Fruit fly (Drosophila melanogaster) whole organism, embryonic: ENCODE results near the gene CG7029.
A peak's percentile ranks its signal among the peaks of the same experiment; 100 is the strongest.

ENCODE experiments used
- ATbp ChIP-seq: fragments of 200-800 bp; sonication (Bioruptor generic); optimal IDR thresholded peaks from 2 replicates; lab custom pipeline; 2017; ENCODE audit warnings: missing biosample characterization, mild to moderate bottlenecking, missing genetic modification characterization, missing genetic modification reagents
- Abd-B ChIP-seq: fragments of 200-800 bp; sonication (Bioruptor generic); optimal IDR thresholded peaks from 2 replicates; lab custom pipeline; 2018; ENCODE audit warnings: missing biosample characterization, mild to moderate bottlenecking, missing genetic modification characterization, moderate library complexity
- Awh ChIP-seq: fragments of 200-800 bp; sonication (Bioruptor generic); IDR thresholded peaks from 2 replicates; pipeline ENCODE4, ENCODE4 v1.3.6; 2022; ENCODE audit warnings: missing biosample characterization, missing genetic modification characterization
- C15 ChIP-seq: fragments of 200-800 bp; sonication (Bioruptor generic); IDR thresholded peaks from 3 replicates; pipeline ENCODE4 v1.3.6; 2022; ENCODE audit warnings: missing biosample characterization, missing genetic modification characterization
- CG10267 ChIP-seq: fragments of 200-800 bp; sonication (Bioruptor generic); optimal IDR thresholded peaks from 2 replicates; lab custom pipeline; 2018; ENCODE audit warnings: missing biosample characterization, mild to moderate bottlenecking, missing genetic modification characterization, moderate library complexity
- CG11398 ChIP-seq: fragments of 200-800 bp; sonication (Bioruptor generic); optimal IDR thresholded peaks from 2 replicates; lab custom pipeline; 2016; ENCODE audit warnings: missing biosample characterization, missing genetic modification characterization
- CG17186 ChIP-seq: fragments of 200-800 bp; sonication (Bioruptor generic); optimal IDR thresholded peaks from 3 replicates; lab custom pipeline; 2017; ENCODE audit warnings: missing biosample characterization, missing genetic modification reagents, missing genetic modification characterization
- CG17385 ChIP-seq: fragments of 200-800 bp; sonication (Bioruptor generic); optimal IDR thresholded peaks from 3 replicates; lab custom pipeline; 2018; ENCODE audit warnings: missing biosample characterization, mild to moderate bottlenecking, missing genetic modification characterization
- CG1792 ChIP-seq: fragments of 200-800 bp; sonication (Bioruptor generic); optimal IDR thresholded peaks from 2 replicates; lab custom pipeline; 2016; ENCODE audit warnings: missing biosample characterization, missing genetic modification characterization
- CG18262 ChIP-seq: fragments of 200-800 bp; optimal IDR thresholded peaks from 3 replicates; lab custom pipeline; 2019; ENCODE audit warnings: missing biosample characterization, mild to moderate bottlenecking, missing genetic modification characterization, moderate library complexity
- CG2120 ChIP-seq: fragments of 200-800 bp; sonication (Bioruptor generic); optimal IDR thresholded peaks from 3 replicates; lab custom pipeline; 2016; ENCODE audit warnings: missing biosample characterization, missing genetic modification characterization
- CG3281 ChIP-seq: fragments of 200-800 bp; sonication (Bioruptor generic); optimal IDR thresholded peaks from 3 replicates; lab custom pipeline; 2017; ENCODE audit warnings: missing biosample characterization, mild to moderate bottlenecking, missing genetic modification characterization
- CG4854 ChIP-seq: fragments of 200-800 bp; sonication (Bioruptor generic); optimal IDR thresholded peaks from 2 replicates; lab custom pipeline; 2016; ENCODE audit warnings: missing biosample characterization, missing genetic modification characterization, inconsistent platforms
- CG6272 ChIP-seq: fragments of 200-800 bp; sonication (Bioruptor generic); IDR thresholded peaks from 2 replicates; pipeline ENCODE4 v1.3.6; 2022; ENCODE audit warnings: missing biosample characterization, missing genetic modification characterization
- CG6765 ChIP-seq: fragments of 200-800 bp; sonication (Bioruptor generic); optimal IDR thresholded peaks from 3 replicates; lab custom pipeline; 2017; ENCODE audit warnings: missing biosample characterization, mild to moderate bottlenecking, missing genetic modification characterization
- CG7357 ChIP-seq: fragments of 200-800 bp; sonication (Bioruptor generic); IDR thresholded peaks from 3 replicates; pipeline ENCODE4 v1.3.6; 2022; ENCODE audit warnings: missing biosample characterization, missing genetic modification characterization
- CG8388 ChIP-seq: fragments of 200-800 bp; sonication (Bioruptor generic); optimal IDR thresholded peaks from 2 replicates; lab custom pipeline; 2019; ENCODE audit warnings: missing biosample characterization, mild to moderate bottlenecking, missing genetic modification characterization, moderate library complexity
- CkIIα-i1 ChIP-seq: fragments of 200-800 bp; sonication (Bioruptor generic); IDR thresholded peaks from 2 replicates; pipeline ENCODE4 v1.3.6; 2022; ENCODE audit warnings: missing biosample characterization, missing genetic modification characterization
- Doc2 ChIP-seq: fragments of 200-800 bp; sonication (Bioruptor generic); IDR thresholded peaks from 2 replicates; pipeline ENCODE4 v1.3.6; 2022; ENCODE audit warnings: missing biosample characterization, missing genetic modification characterization
- Hmr ChIP-seq: fragments of 200-800 bp; sonication (Bioruptor generic); optimal IDR thresholded peaks from 3 replicates; lab custom pipeline; 2017; ENCODE audit warnings: mild to moderate bottlenecking, missing biosample characterization, missing genetic modification reagents, missing genetic modification characterization
- Jarid2 ChIP-seq: fragments of 200-800 bp; sonication (Bioruptor generic); optimal IDR thresholded peaks from 3 replicates; lab custom pipeline; 2017; ENCODE audit warnings: mild to moderate bottlenecking, missing biosample characterization, missing genetic modification reagents, missing genetic modification characterization
- Lim3 ChIP-seq: fragments of 200-800 bp; sonication (Bioruptor generic); IDR thresholded peaks from 2 replicates; pipeline ENCODE4 v1.3.6; 2022; ENCODE audit warnings: missing biosample characterization, missing genetic modification characterization
- Nf-YC ChIP-seq: fragments of 200-800 bp; optimal IDR thresholded peaks from 3 replicates; lab custom pipeline; 2019; ENCODE audit warnings: missing biosample characterization, mild to moderate bottlenecking, missing genetic modification characterization, moderate library complexity
- Pdp1 ChIP-seq, 2 experiments: fragments of 200-800 bp; sonication (Bioruptor generic); optimal IDR thresholded peaks; 3 replicates each; lab custom pipeline; 2016; ENCODE audit warnings: missing biosample characterization in 2 of 2, missing genetic modification characterization in 2 of 2, mild to moderate bottlenecking in 1 of 2, moderate library complexity in 1 of 2
- Ptx1 ChIP-seq: fragments of 200-800 bp; sonication (Bioruptor generic); IDR thresholded peaks from 2 replicates; pipeline ENCODE4 v1.3.6; 2022; ENCODE audit warnings: missing biosample characterization, missing genetic modification characterization
- Rfx ChIP-seq: fragments of 200-800 bp; sonication (Bioruptor generic); IDR thresholded peaks from 2 replicates; pipeline ENCODE4 v1.3.6; 2022; ENCODE audit warnings: missing biosample characterization, missing genetic modification characterization
- Sry-β ChIP-seq: fragments of 200-800 bp; sonication (Bioruptor generic); optimal IDR thresholded peaks from 2 replicates; lab custom pipeline; 2018; ENCODE audit warnings: missing biosample characterization, mild to moderate bottlenecking, missing genetic modification characterization, moderate library complexity
- al ChIP-seq: fragments of 200-800 bp; sonication (Bioruptor generic); IDR thresholded peaks from 2 replicates; pipeline ENCODE4 v1.3.6; 2022; ENCODE audit warnings: missing biosample characterization, missing genetic modification characterization
- chm ChIP-seq: fragments of 200-800 bp; sonication (Bioruptor generic); IDR thresholded peaks from 2 replicates; pipeline ENCODE4 v1.3.6; 2022; ENCODE audit warnings: missing biosample characterization, missing genetic modification characterization
- corto ChIP-seq: fragments of 200-800 bp; sonication (Bioruptor generic); optimal IDR thresholded peaks from 2 replicates; lab custom pipeline; 2016; ENCODE audit warnings: missing biosample characterization, mild to moderate bottlenecking, missing genetic modification characterization, moderate library complexity
- croc ChIP-seq: fragments of 200-800 bp; sonication (Bioruptor generic); conservative IDR thresholded peaks from 3 replicates; pipeline ENCODE4 v1.3.6; 2022; ENCODE audit warnings: missing biosample characterization, missing genetic modification characterization
- crol ChIP-seq: fragments of 200-800 bp; sonication (Bioruptor generic); IDR thresholded peaks from 2 replicates; pipeline ENCODE4 v1.3.6; 2022; ENCODE audit warnings: missing biosample characterization, missing genetic modification characterization
- danr ChIP-seq: fragments of 200-800 bp; sonication (Bioruptor generic); IDR thresholded peaks from 2 replicates; pipeline ENCODE4 v1.3.6; 2022; ENCODE audit warnings: missing biosample characterization, missing genetic modification characterization
- emc ChIP-seq: fragments of 200-800 bp; sonication (Bioruptor generic); optimal IDR thresholded peaks from 2 replicates; lab custom pipeline; 2016; ENCODE audit warnings: missing biosample characterization, missing genetic modification characterization
- exex ChIP-seq: fragments of 200-800 bp; sonication (Bioruptor generic); optimal IDR thresholded peaks from 4 replicates; lab custom pipeline; 2018; ENCODE audit warnings: missing biosample characterization, mild to moderate bottlenecking, missing genetic modification characterization, moderate library complexity
- fru ChIP-seq: fragments of >200 bp; optimal IDR thresholded peaks from 2 replicates; lab custom pipeline; 2017
- h ChIP-seq: fragments of >200 bp; optimal IDR thresholded peaks from 2 replicates; lab custom pipeline; 2017
- hbn ChIP-seq: fragments of 200-800 bp; sonication (Bioruptor generic); IDR thresholded peaks from 2 replicates; pipeline ENCODE4 v1.3.6; 2022; ENCODE audit warnings: missing biosample characterization, missing genetic modification characterization; ENCODE audit not compliant: partially characterized antibody
- hkb ChIP-seq, 2 experiments: fragments of 200-800 bp in 1 of 2; fragments of >200 bp in 1 of 2; sonication (Bioruptor generic) in 1 of 2; IDR thresholded peaks in 1 of 2; optimal IDR thresholded peaks in 1 of 2; 2 replicates each; pipeline versions ENCODE4 v1.3.6 to Lab custom; 2017 to 2022; ENCODE audit warnings: missing biosample characterization in 1 of 2, missing genetic modification characterization in 1 of 2
- hth ChIP-seq: fragments of >200 bp; optimal IDR thresholded peaks from 2 replicates; lab custom pipeline; 2017; ENCODE audit warnings: inconsistent platforms
- oc ChIP-seq: fragments of 200-800 bp; sonication (Bioruptor generic); optimal IDR thresholded peaks from 2 replicates; lab custom pipeline; 2018; ENCODE audit warnings: missing biosample characterization, mild to moderate bottlenecking, missing genetic modification characterization, moderate library complexity
- odd ChIP-seq: fragments of 200-800 bp; sonication (Bioruptor generic); optimal IDR thresholded peaks from 2 replicates; lab custom pipeline; 2017; ENCODE audit warnings: missing biosample characterization, mild to moderate bottlenecking, missing genetic modification characterization
- onecut ChIP-seq: fragments of 200-800 bp; sonication (Bioruptor generic); IDR thresholded peaks from 2 replicates; pipeline ENCODE4 v1.3.6; 2022; ENCODE audit warnings: missing biosample characterization, missing genetic modification characterization
- peb ChIP-seq: fragments of 200-800 bp; sonication (Bioruptor generic); IDR thresholded peaks from 2 replicates; pipeline ENCODE4 v1.3.6; 2022; ENCODE audit warnings: missing biosample characterization, missing genetic modification characterization
- pros ChIP-seq: fragments of 200-800 bp; sonication (Bioruptor generic); optimal IDR thresholded peaks from 3 replicates; lab custom pipeline; 2019; ENCODE audit warnings: missing biosample characterization, mild to moderate bottlenecking, missing genetic modification characterization, moderate library complexity
- schlank ChIP-seq: fragments of 200-800 bp; sonication (Bioruptor generic); optimal IDR thresholded peaks from 2 replicates; lab custom pipeline; 2018; ENCODE audit warnings: missing biosample characterization, mild to moderate bottlenecking, missing genetic modification characterization
- scrt ChIP-seq: fragments of 200-800 bp; sonication (Bioruptor generic); optimal IDR thresholded peaks from 2 replicates; lab custom pipeline; 2018; ENCODE audit warnings: missing biosample characterization, mild to moderate bottlenecking, missing genetic modification characterization, moderate library complexity
- seq ChIP-seq: fragments of 200-800 bp; sonication (Bioruptor generic); IDR thresholded peaks from 2 replicates; pipeline ENCODE4 v1.3.6; 2022; ENCODE audit warnings: missing biosample characterization, missing genetic modification characterization
- slou ChIP-seq: fragments of 200-800 bp; sonication (Bioruptor generic); optimal IDR thresholded peaks from 3 replicates; lab custom pipeline; 2016; ENCODE audit warnings: missing biosample characterization, missing genetic modification characterization
- wek ChIP-seq: fragments of 200-800 bp; sonication (Bioruptor generic); optimal IDR thresholded peaks from 3 replicates; lab custom pipeline; 2018; ENCODE audit warnings: missing biosample characterization, mild to moderate bottlenecking, missing genetic modification characterization, moderate library complexity
- z ChIP-seq: fragments of 200-800 bp; sonication (Bioruptor generic); IDR thresholded peaks from 3 replicates; pipeline ENCODE4 v1.3.6; 2022; ENCODE audit warnings: missing biosample characterization, missing genetic modification characterization
- zfh1 ChIP-seq: fragments of 200-800 bp; sonication (Bioruptor generic); IDR thresholded peaks from 3 replicates; pipeline ENCODE4 v1.3.6; 2022; ENCODE audit warnings: missing biosample characterization, missing genetic modification characterization

The CG7029 gene

DNA sequence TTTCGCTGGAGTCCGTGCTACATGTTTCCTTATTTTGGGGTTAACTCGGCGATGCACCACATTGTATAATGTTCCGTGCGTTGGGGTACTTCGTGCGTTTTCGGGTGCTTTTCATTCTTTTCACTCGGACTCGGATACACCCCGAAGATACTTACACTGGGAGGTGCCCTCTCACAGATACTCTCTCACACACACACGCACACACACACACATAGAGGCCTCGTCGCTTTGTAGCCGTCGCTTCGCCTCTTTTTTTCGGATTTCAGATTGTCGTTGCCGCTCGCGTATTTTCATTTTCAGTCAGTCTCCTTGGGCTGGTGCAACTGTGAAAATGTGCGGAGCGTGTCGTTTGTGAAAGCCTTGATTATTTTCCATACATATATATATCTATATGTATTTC lies 30.7 kb downstream of the CG7029 start (continued):
- TF ChIP-seq CG1792 (GFP tag; lab: Kevin White, UChicago) (no peak), Awh (no peak), ATbp (GFP tag; lab: Kevin White, UChicago) (no peak), seq (GFP tag; lab: Robert Waterston, UW) (no peak), CG6272 (GFP tag; lab: Robert Waterston, UW) (no peak), zfh1 (GFP tag; lab: Robert Waterston, UW) (no peak), Sry-β (GFP tag; lab: Kevin White, UChicago) (no peak), schlank (tag; lab: Kevin White, UChicago) (no peak), wek (GFP tag; lab: Kevin White, UChicago) (no peak), Hmr (GFP tag; lab: Kevin White, UChicago) (peak; percentile 20), scrt (GFP tag; lab: Kevin White, UChicago) (no peak), crol (GFP tag; lab: Robert Waterston, UW) (no peak), Doc2 (no peak), C15 (GFP tag; lab: Robert Waterston, UW) (no peak), al (GFP tag; lab: Robert Waterston, UW) (no peak), CG11398 (GFP tag; lab: Kevin White, UChicago) (no peak), hth (lab: Kevin White, UChicago) (no peak), Abd-B (no peak), fru (no peak), CG2120 (GFP tag; lab: Kevin White, UChicago) (no peak), onecut (peak; percentile 53), CG18262 (peak; percentile 2), Pdp1 (GFP tag; optimal IDR thresholded peaks at IDR 0.05; lab: Kevin White, UChicago) (peak in 1 of 2 experiments; percentile 93), Lim3 (GFP tag; lab: Robert Waterston, UW) (no peak), h (no peak), emc (GFP tag; lab: Kevin White, UChicago) (no peak), pros (GFP tag; lab: Kevin White, UChicago) (peak; percentile 2), CG6765 (GFP tag; lab: Kevin White, UChicago) (peak; percentile 41), chm (GFP tag; lab: Robert Waterston, UW) (peak; percentile 61; the same call in 1 of the 2 replicates), CG4854 (GFP tag; lab: Kevin White, UChicago) (no peak), CkIIα-i1 (no peak), peb (GFP tag; lab: Robert Waterston, UW) (no peak), hkb (optimal IDR thresholded peaks at IDR 0.05; lab: Kevin White, UChicago) (no peak), hkb (GFP tag; IDR thresholded peaks at IDR 0.05; lab: Robert Waterston, UW) (peak; percentile 47; the same call in 1 of the 2 replicates), Nf-YC (peak; percentile 18), slou (GFP tag; lab: Kevin White, UChicago) (no peak), hbn (GFP tag; lab: Robert Waterston, UW) (no peak), CG17186 (GFP tag; lab: Kevin White, UChicago) (no peak), CG8388 (GFP tag; lab: Kevin White, UChicago) (no peak), CG17385 (GFP tag; lab: Kevin White, UChicago) (peak; percentile 29), CG3281 (GFP tag; lab: Kevin White, UChicago) (no peak), Rfx (GFP tag; lab: Robert Waterston, UW) (peak; percentile 29; the same call in 1 of the 2 replicates), danr (no peak), odd (GFP tag; lab: Kevin White, UChicago) (peak; percentile 14), oc (tag; lab: Kevin White, UChicago) (no peak), Jarid2 (GFP tag; lab: Kevin White, UChicago) (peak; percentile 56), z (peak; percentile 46; the same call in 1 of the 3 replicates), Ptx1 (GFP tag; lab: Robert Waterston, UW) (no peak), CG7357 (no peak), corto (GFP tag; lab: Kevin White, UChicago) (peak; percentile 28), exex (tag; lab: Kevin White, UChicago) (no peak), croc (no peak), CG10267 (tag; lab: Kevin White, UChicago) (no peak)
